Worm (Caenorhabditis elegans): ENCODE measurements around the gene xbp-1.

- TF ChIP-seq ztf-23 (GFP tag; IDR thresholded peaks at IDR 0.05) (no peak), cog-1 (tag; optimal IDR thresholded peaks at IDR 0.05) (no peak), klf-2 (GFP tag; conservative IDR thresholded peaks at IDR 0.05) (no peak), flt-1 (GFP tag; IDR thresholded peaks at IDR 0.05) (no peak)
Observed at ce11 chrIII:4221527-4221926, 27.9 kb downstream of the xbp-1 start.

Data from whole organism, midembryonic.